Worm (Caenorhabditis elegans) whole organism, late embryonic: ENCODE results near the gene C30A5.16.
A peak's percentile ranks its signal among the peaks of the same experiment; 100 is the strongest.

ENCODE experiments used
- C38D4.7 ChIP-seq: fragments of 200-800 bp; sonication (Bioruptor generic); optimal IDR thresholded peaks from 2 replicates; lab custom pipeline; 2018; ENCODE audit warnings: mild to moderate bottlenecking, missing genetic modification characterization, moderate library complexity, missing compliant biosample characterization
- F13H6.1 ChIP-seq: sonication (generic microtip); optimal IDR thresholded peaks from 2 replicates; lab custom pipeline; 2016; ENCODE audit warnings: missing genetic modification characterization, missing compliant biosample characterization
- K09A11.1 ChIP-seq: sonication (generic microtip); optimal IDR thresholded peaks from 2 replicates; lab custom pipeline; 2017; ENCODE audit warnings: antibody characterized with exemption, mild to moderate bottlenecking, missing genetic modification characterization, missing compliant biosample characterization; ENCODE audit not compliant: insufficient read depth
- Y22D7AL.16 ChIP-seq: sonication (generic microtip); optimal IDR thresholded peaks from 2 replicates; lab custom pipeline; 2016; ENCODE audit warnings: missing genetic modification characterization, missing compliant biosample characterization
- ceh-14 ChIP-seq: sonication (generic microtip); optimal IDR thresholded peaks from 2 replicates; lab custom pipeline; 2016; ENCODE audit warnings: missing genotype, missing genetic modification characterization, missing compliant biosample characterization
- ceh-18 ChIP-seq: sonication (generic microtip); optimal IDR thresholded peaks from 2 replicates; lab custom pipeline; 2016; ENCODE audit warnings: missing genetic modification characterization, missing compliant biosample characterization
- ceh-19 ChIP-seq: fragments of 200-800 bp; sonication (Bioruptor generic); optimal IDR thresholded peaks from 2 replicates; lab custom pipeline; 2018; ENCODE audit warnings: mild to moderate bottlenecking, missing genetic modification characterization, missing compliant biosample characterization
- ceh-30 ChIP-seq: fragments of 150-350 bp; optimal IDR thresholded peaks from 2 replicates; lab custom pipeline; 2014; ENCODE audit warnings: missing biosample characterization, missing genetic modification characterization
- ceh-31 ChIP-seq: sonication (generic microtip); optimal IDR thresholded peaks from 2 replicates; lab custom pipeline; 2016; ENCODE audit warnings: missing genetic modification characterization, missing compliant biosample characterization
- ceh-34 ChIP-seq: sonication (generic microtip); optimal IDR thresholded peaks from 2 replicates; lab custom pipeline; 2016; ENCODE audit warnings: mild to moderate bottlenecking, missing genetic modification characterization, missing compliant biosample characterization
- ceh-45 ChIP-seq: fragments of 200-800 bp; sonication (Bioruptor generic); IDR thresholded peaks from 2 replicates; pipeline ENCODE4 v1.3.6; 2022; ENCODE audit warnings: missing genetic modification reagents, missing genetic modification characterization, missing compliant biosample characterization
- ceh-48 ChIP-seq: sonication (generic microtip); optimal IDR thresholded peaks from 2 replicates; lab custom pipeline; 2016; ENCODE audit warnings: missing genetic modification characterization, inconsistent platforms, missing compliant biosample characterization
- elt-4 ChIP-seq: sonication (generic microtip); optimal IDR thresholded peaks from 2 replicates; lab custom pipeline; 2016; ENCODE audit warnings: missing genetic modification characterization, missing compliant biosample characterization
- ets-4 ChIP-seq: sonication (generic microtip); optimal IDR thresholded peaks from 2 replicates; lab custom pipeline; 2016; ENCODE audit warnings: missing genetic modification characterization, missing compliant biosample characterization
- fax-1 ChIP-seq: sonication (generic microtip); optimal IDR thresholded peaks from 2 replicates; lab custom pipeline; 2016; ENCODE audit warnings: missing genotype, missing genetic modification characterization, missing compliant biosample characterization
- fkh-10 ChIP-seq: fragments of 150-350 bp; optimal IDR thresholded peaks from 2 replicates; lab custom pipeline; 2014; ENCODE audit warnings: missing biosample characterization, missing genetic modification reagents, missing genetic modification characterization
- gmeb-2 ChIP-seq: sonication (generic microtip); optimal IDR thresholded peaks from 2 replicates; lab custom pipeline; 2016; ENCODE audit warnings: missing genetic modification characterization, inconsistent platforms, missing compliant biosample characterization
- hlh-15 ChIP-seq: sonication (generic microtip); optimal IDR thresholded peaks from 2 replicates; lab custom pipeline; 2016; ENCODE audit warnings: missing genetic modification characterization, missing compliant biosample characterization
- hlh-30 ChIP-seq: sonication (generic microtip); optimal IDR thresholded peaks from 2 replicates; lab custom pipeline; 2017; ENCODE audit warnings: antibody characterized with exemption, missing genetic modification characterization, missing compliant biosample characterization; ENCODE audit not compliant: insufficient read depth
- hlh-6 ChIP-seq: sonication (generic microtip); optimal IDR thresholded peaks from 2 replicates; lab custom pipeline; 2016; ENCODE audit warnings: missing genotype, missing genetic modification characterization, missing compliant biosample characterization
- hlh-8 ChIP-seq: sonication (generic microtip); optimal IDR thresholded peaks from 2 replicates; lab custom pipeline; 2016; ENCODE audit warnings: missing genotype, missing genetic modification characterization, missing compliant biosample characterization
- lin-11 ChIP-seq: fragments of 200-800 bp; sonication (Bioruptor generic); optimal IDR thresholded peaks from 2 replicates; lab custom pipeline; 2018; ENCODE audit warnings: mild to moderate bottlenecking, missing genetic modification characterization, missing compliant biosample characterization
- madf-2 ChIP-seq: sonication (generic microtip); optimal IDR thresholded peaks from 2 replicates; lab custom pipeline; 2017; ENCODE audit warnings: missing genetic modification characterization, missing compliant biosample characterization
- mec-3 ChIP-seq: sonication (generic microtip); optimal IDR thresholded peaks from 2 replicates; lab custom pipeline; 2016; ENCODE audit warnings: borderline replicate concordance, missing genetic modification characterization, missing compliant biosample characterization
- nfya-1 ChIP-seq: sonication (generic microtip); optimal IDR thresholded peaks from 2 replicates; lab custom pipeline; 2017; ENCODE audit warnings: missing genetic modification characterization, mild to moderate bottlenecking, missing compliant biosample characterization, antibody characterized with exemption, moderate library complexity
- nhr-11 ChIP-seq: fragments of 150-350 bp; optimal IDR thresholded peaks from 2 replicates; lab custom pipeline; 2014; ENCODE audit warnings: missing biosample characterization, missing genetic modification characterization
- npax-4 ChIP-seq: sonication (generic microtip); optimal IDR thresholded peaks from 2 replicates; lab custom pipeline; 2016; ENCODE audit warnings: missing genetic modification characterization, missing compliant biosample characterization
- pat-9 ChIP-seq: fragments of 200-800 bp; sonication (Bioruptor generic); optimal IDR thresholded peaks from 2 replicates; lab custom pipeline; 2018; ENCODE audit warnings: mild to moderate bottlenecking, missing genetic modification characterization, moderate library complexity, missing compliant biosample characterization
- pqm-1 ChIP-seq: sonication (generic microtip); optimal IDR thresholded peaks from 2 replicates; lab custom pipeline; 2016; ENCODE audit warnings: missing genetic modification characterization, missing compliant biosample characterization
- pros-1 ChIP-seq: fragments of 150-350 bp; optimal IDR thresholded peaks from 2 replicates; lab custom pipeline; 2014; ENCODE audit warnings: missing biosample characterization, missing genetic modification reagents, missing genetic modification characterization
- ref-2 ChIP-seq: sonication (generic microtip); optimal IDR thresholded peaks from 2 replicates; lab custom pipeline; 2016; ENCODE audit warnings: missing genetic modification characterization, missing compliant biosample characterization
- rnt-1 ChIP-seq: sonication (generic microtip); optimal IDR thresholded peaks from 2 replicates; lab custom pipeline; 2016; ENCODE audit warnings: missing genetic modification characterization, missing compliant biosample characterization
- sdc-2 ChIP-seq: sonication (generic microtip); optimal IDR thresholded peaks from 2 replicates; lab custom pipeline; 2016; ENCODE audit warnings: missing genotype, missing genetic modification characterization, missing compliant biosample characterization
- syd-9 ChIP-seq: sonication (generic microtip); optimal IDR thresholded peaks from 2 replicates; lab custom pipeline; 2016; ENCODE audit warnings: mild to moderate bottlenecking, missing genetic modification characterization, moderate library complexity, missing compliant biosample characterization
- tbx-2 ChIP-seq: sonication (generic microtip); optimal IDR thresholded peaks from 2 replicates; lab custom pipeline; 2016; ENCODE audit warnings: missing genetic modification characterization, missing compliant biosample characterization
- tbx-7 ChIP-seq: sonication (generic microtip); optimal IDR thresholded peaks from 2 replicates; lab custom pipeline; 2016; ENCODE audit warnings: missing genotype, missing genetic modification characterization, missing compliant biosample characterization
- ttx-3 ChIP-seq: sonication (generic microtip); optimal IDR thresholded peaks from 2 replicates; lab custom pipeline; 2016; ENCODE audit warnings: missing genetic modification reagents, missing genetic modification characterization, missing compliant biosample characterization
- unc-3 ChIP-seq, 2 experiments: fragments of 200-800 bp in 1 of 2; sonication (Bioruptor generic) in 1 of 2; sonication (generic microtip) in 1 of 2; conservative IDR thresholded peaks in 1 of 2; optimal IDR thresholded peaks in 1 of 2; 2 replicates each; pipeline versions ENCODE4 v1.3.6 to Lab custom; 2016 to 2022; ENCODE audit warnings: missing compliant biosample characterization in 2 of 2, missing genetic modification characterization in 2 of 2, missing genetic modification reagents in 1 of 2
- unc-42 ChIP-seq: sonication (generic microtip); optimal IDR thresholded peaks from 2 replicates; lab custom pipeline; 2016; ENCODE audit warnings: missing genotype, missing genetic modification characterization, missing compliant biosample characterization
- unc-55 ChIP-seq: sonication (generic microtip); optimal IDR thresholded peaks from 2 replicates; lab custom pipeline; 2017; ENCODE audit warnings: missing biosample characterization, missing genetic modification reagents, missing genetic modification characterization
- unc-86 ChIP-seq: sonication (generic microtip); optimal IDR thresholded peaks from 2 replicates; lab custom pipeline; 2016; ENCODE audit warnings: missing genetic modification characterization, missing compliant biosample characterization
- ztf-16 ChIP-seq: sonication (generic microtip); optimal IDR thresholded peaks from 2 replicates; lab custom pipeline; 2017; ENCODE audit warnings: missing genetic modification characterization, missing compliant biosample characterization

The C30A5.16 gene

DNA sequence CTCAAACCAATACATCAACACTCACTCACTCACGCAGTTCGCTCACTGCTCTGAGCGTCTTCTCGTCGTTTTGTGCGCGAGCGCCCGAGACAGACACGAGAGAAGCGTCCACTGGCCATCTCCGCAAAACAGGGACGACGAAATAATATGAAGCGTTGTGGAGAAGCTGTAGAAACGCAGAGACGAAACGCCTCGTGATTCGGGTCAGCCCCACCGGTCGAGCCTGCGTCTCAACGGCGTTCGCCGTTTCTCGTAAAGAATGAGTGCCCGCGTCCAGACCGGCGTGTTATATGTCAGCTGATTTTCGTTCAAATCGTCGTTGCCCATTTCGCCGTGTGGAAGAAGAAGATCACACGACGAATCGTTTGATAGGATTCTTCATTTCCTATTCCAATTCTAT lies 9.5 kb downstream of the C30A5.16 start, which contains the start of gene fbxl-1:
fbxl-1 (plus strand) TSS at position 320 of the 400 bp plus-strand sequence.
- peak; percentile 16 for TF ChIP-seq ztf-16
- peak; percentile 77 for TF ChIP-seq unc-55 (GFP tag; lab: Kevin White, UChicago)
- no peak for TF ChIP-seq ceh-48 (tag; lab: Kevin White, UChicago)
- TF ChIP-seq ceh-18 (tag; lab: Kevin White, UChicago): peak; percentile 57
- peak; percentile 73 for TF ChIP-seq ceh-34 (tag; lab: Kevin White, UChicago)
- no peak for TF ChIP-seq ref-2
- peak; percentile 66 for TF ChIP-seq tbx-2 (tag; lab: Kevin White, UChicago)
- TF ChIP-seq lin-11 (tag; lab: Kevin White, UChicago): no peak
- TF ChIP-seq hlh-6 (tag; lab: Kevin White, UChicago): no peak
- TF ChIP-seq ceh-30: no peak
- TF ChIP-seq elt-4 (tag; lab: Kevin White, UChicago): no peak
- peak; percentile 58 for TF ChIP-seq ceh-31 (tag; lab: Kevin White, UChicago)
- no peak for TF ChIP-seq ets-4 (tag; lab: Kevin White, UChicago)
- no peak for TF ChIP-seq madf-2
- no peak for TF ChIP-seq tbx-7 (tag; lab: Kevin White, UChicago)
- TF ChIP-seq nfya-1 (tag; lab: Kevin White, UChicago): peak; percentile 52
- peak; percentile 13 for TF ChIP-seq F13H6.1 (tag; lab: Kevin White, UChicago)
- TF ChIP-seq hlh-30 (tag; lab: Kevin White, UChicago): peak; percentile 95
- peak; percentile 1 for TF ChIP-seq unc-42 (tag; lab: Kevin White, UChicago)
- no peak for TF ChIP-seq pros-1 (tag; lab: Kevin White, UChicago)
- peak; percentile 13 for TF ChIP-seq ceh-14
- TF ChIP-seq rnt-1 (tag; lab: Kevin White, UChicago): peak; percentile 57
- TF ChIP-seq unc-3 (GFP tag; conservative IDR thresholded peaks at IDR 0.05; lab: Robert Waterston, UW): no peak
- TF ChIP-seq unc-3 (tag; optimal IDR thresholded peaks at IDR 0.05; lab: Kevin White, UChicago): no peak
- TF ChIP-seq fkh-10 (GFP tag; lab: Kevin White, UChicago): no peak

ce11 chrIII:8228916-8229315 lies 10.9 kb downstream of the C30A5.16 start:
- TF ChIP-seq syd-9 (tag; lab: Kevin White, UChicago) (no peak), pqm-1 (tag; lab: Kevin White, UChicago) (no peak), fkh-10 (GFP tag; lab: Kevin White, UChicago) (no peak), tbx-2 (tag; lab: Kevin White, UChicago) (no peak), F13H6.1 (tag; lab: Kevin White, UChicago) (no peak), pros-1 (tag; lab: Kevin White, UChicago) (no peak), fax-1 (no peak), sdc-2 (tag; lab: Kevin White, UChicago) (no peak), ceh-45 (no peak), gmeb-2 (tag; lab: Kevin White, UChicago) (no peak), mec-3 (tag; lab: Kevin White, UChicago) (no peak), hlh-6 (tag; lab: Kevin White, UChicago) (no peak), K09A11.1 (no peak), nfya-1 (tag; lab: Kevin White, UChicago) (no peak)

ce11 chrIII:8229480-8229879 lies 11.5 kb downstream of the C30A5.16 start:
- TF ChIP-seq madf-2: no peak
- TF ChIP-seq F13H6.1 (tag; lab: Kevin White, UChicago): no peak
- no peak for TF ChIP-seq ceh-14
- no peak for TF ChIP-seq ceh-19 (GFP tag; lab: Kevin White, UChicago)
- TF ChIP-seq lin-11 (tag; lab: Kevin White, UChicago): no peak
- no peak for TF ChIP-seq npax-4 (tag; lab: Kevin White, UChicago)
- no peak for TF ChIP-seq pat-9 (tag; lab: Kevin White, UChicago)
- no peak for TF ChIP-seq ref-2

DNA sequence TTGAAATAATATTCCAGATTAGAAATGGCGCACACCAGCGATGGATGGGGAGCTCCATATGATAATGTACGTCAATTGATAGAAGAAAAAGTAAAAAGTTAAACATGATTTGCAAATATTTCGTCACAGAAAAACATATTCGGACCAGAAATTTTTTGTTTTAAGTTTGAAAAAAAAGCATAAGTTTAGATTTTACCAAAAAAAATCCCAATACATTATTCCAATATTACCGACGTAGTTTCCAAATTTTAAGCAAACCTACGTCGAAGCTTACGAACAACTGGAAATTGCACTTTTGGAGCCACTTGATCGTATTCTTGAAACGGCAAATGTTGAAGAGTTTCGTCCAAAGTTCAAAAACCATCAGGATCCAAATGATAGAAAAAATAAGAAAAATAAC lies 14.6 kb downstream of the C30A5.16 start, which contains the start of gene henn-1:
henn-1 (plus strand) TSS at position 18 of the 400 bp plus-strand sequence.
- TF ChIP-seq ztf-16 (no peak), npax-4 (tag; lab: Kevin White, UChicago) (no peak), hlh-15 (tag; lab: Kevin White, UChicago) (no peak), C38D4.7 (GFP tag; lab: Kevin White, UChicago) (no peak), unc-3 (GFP tag; conservative IDR thresholded peaks at IDR 0.05; lab: Robert Waterston, UW) (no peak), unc-3 (tag; optimal IDR thresholded peaks at IDR 0.05; lab: Kevin White, UChicago) (no peak), hlh-30 (tag; lab: Kevin White, UChicago) (no peak), lin-11 (tag; lab: Kevin White, UChicago) (no peak), ceh-34 (tag; lab: Kevin White, UChicago) (no peak), fax-1 (no peak), ttx-3 (no peak), hlh-8 (no peak), unc-86 (no peak), nhr-11 (no peak), Y22D7AL.16 (tag; lab: Kevin White, UChicago) (no peak), gmeb-2 (tag; lab: Kevin White, UChicago) (no peak)
- TF ChIP-seq, all 69 proteins: peak for 0
